Worm (Caenorhabditis elegans): ENCODE data around the gene F58A4.6.

DNA sequence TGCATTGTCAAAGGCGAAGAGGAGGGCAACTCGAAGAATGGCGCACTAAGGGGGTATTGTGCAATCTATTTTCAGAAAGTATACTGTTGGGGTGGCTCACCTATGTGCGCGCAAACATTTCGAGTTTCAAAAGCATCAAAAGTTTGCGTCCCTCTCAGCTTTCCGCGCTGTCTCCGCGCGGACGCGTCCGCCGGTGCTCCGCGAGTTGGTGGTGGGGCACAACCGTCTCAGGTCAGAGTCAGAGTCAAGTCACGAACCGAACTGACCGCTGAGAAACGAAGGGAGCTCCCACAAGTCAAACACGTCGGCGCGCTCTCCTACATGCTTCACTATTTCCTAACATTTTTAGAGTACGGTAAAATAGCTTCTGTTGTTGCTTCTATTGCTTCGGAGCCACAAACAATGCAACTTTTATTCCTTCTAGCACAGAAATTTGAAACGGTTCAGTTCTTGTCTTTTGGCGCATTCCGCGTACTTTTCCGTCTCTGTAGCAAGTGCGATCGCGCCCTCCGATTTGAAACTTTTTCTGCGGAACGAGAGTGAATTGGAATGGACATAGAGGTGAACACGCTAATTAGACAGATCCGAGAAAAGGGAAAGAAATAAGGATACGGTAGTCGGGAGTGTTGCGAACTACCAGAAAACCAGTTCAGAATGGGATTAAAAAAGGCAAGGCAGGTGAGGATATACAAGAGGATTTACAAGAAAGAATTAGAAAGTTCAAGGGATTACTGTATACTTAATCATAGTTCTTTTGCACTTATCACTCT is 25.2 kb downstream of the F58A4.6 start:
- TF ChIP-seq ztf-29 (GFP tag; IDR thresholded peaks at IDR 0.05) (no peak), ztf-23 (GFP tag; IDR thresholded peaks at IDR 0.05) (no peak), klf-2 (GFP tag; conservative IDR thresholded peaks at IDR 0.05) (no peak), med-1 (GFP tag; optimal IDR thresholded peaks at IDR 0.05; ENCODE audit: insufficient read depth) (no peak), cog-1 (tag; optimal IDR thresholded peaks at IDR 0.05) (no peak)

All from whole organism, midembryonic.